Fruit fly (Drosophila melanogaster) whole organism, embryonic: ENCODE results near the gene COX7AL2.

Experiments used
- CG10431 ChIP-seq: fragments of 200-800 bp; sonication (Bioruptor generic); optimal IDR thresholded peaks from 3 replicates; lab custom pipeline; 2018; ENCODE audit warnings: missing biosample characterization, mild to moderate bottlenecking, missing genetic modification characterization
- CG11093 ChIP-seq: fragments of 200-800 bp; sonication (Bioruptor generic); IDR thresholded peaks from 3 replicates; pipeline ENCODE4 v1.3.6; 2022; ENCODE audit warnings: missing biosample characterization, missing genetic modification characterization
- CG11504 ChIP-seq: fragments of 200-800 bp; sonication (Bioruptor generic); optimal IDR thresholded peaks from 3 replicates; lab custom pipeline; 2019; ENCODE audit warnings: missing biosample characterization, mild to moderate bottlenecking, missing genetic modification characterization, moderate library complexity
- CG11696 ChIP-seq: fragments of 200-800 bp; sonication (Bioruptor generic); IDR thresholded peaks from 2 replicates; pipeline ENCODE4 v1.3.6; 2022; ENCODE audit warnings: missing biosample characterization, missing genetic modification characterization
- CG13775 ChIP-seq: fragments of 200-800 bp; sonication (Bioruptor generic); optimal IDR thresholded peaks from 3 replicates; lab custom pipeline; 2017; ENCODE audit warnings: missing biosample characterization, mild to moderate bottlenecking, missing genetic modification characterization
- CG14014 ChIP-seq: fragments of 200-800 bp; sonication (Bioruptor generic); IDR thresholded peaks from 2 replicates; pipeline ENCODE4 v1.3.6; 2022; ENCODE audit warnings: missing biosample characterization, missing genetic modification characterization
- CG15601 ChIP-seq: fragments of 200-800 bp; sonication (Bioruptor generic); optimal IDR thresholded peaks from 3 replicates; lab custom pipeline; 2019; ENCODE audit warnings: missing biosample characterization, mild to moderate bottlenecking, missing genetic modification characterization, moderate library complexity
- CG17186 ChIP-seq: fragments of 200-800 bp; sonication (Bioruptor generic); optimal IDR thresholded peaks from 3 replicates; lab custom pipeline; 2017; ENCODE audit warnings: missing biosample characterization, missing genetic modification reagents, missing genetic modification characterization
- CG17612 ChIP-seq: fragments of 200-800 bp; sonication (Bioruptor generic); IDR thresholded peaks from 2 replicates; pipeline ENCODE4 v1.3.6; 2022; ENCODE audit warnings: missing biosample characterization, missing genetic modification characterization
- CG1792 ChIP-seq: fragments of 200-800 bp; sonication (Bioruptor generic); optimal IDR thresholded peaks from 2 replicates; lab custom pipeline; 2016; ENCODE audit warnings: missing biosample characterization, missing genetic modification characterization
- CG18262 ChIP-seq: fragments of 200-800 bp; optimal IDR thresholded peaks from 3 replicates; lab custom pipeline; 2019; ENCODE audit warnings: missing biosample characterization, mild to moderate bottlenecking, missing genetic modification characterization, moderate library complexity
- CG1832 ChIP-seq: fragments of 200-800 bp; sonication (Bioruptor generic); optimal IDR thresholded peaks from 2 replicates; lab custom pipeline; 2017; ENCODE audit warnings: missing biosample characterization, mild to moderate bottlenecking, missing genetic modification characterization, inconsistent platforms
- CG18764 ChIP-seq: fragments of 200-800 bp; sonication (Bioruptor generic); optimal IDR thresholded peaks from 3 replicates; lab custom pipeline; 2016; ENCODE audit warnings: missing biosample characterization, missing genetic modification characterization
- CG3065 ChIP-seq: fragments of 200-800 bp; sonication (Bioruptor generic); optimal IDR thresholded peaks from 2 replicates; lab custom pipeline; 2016; ENCODE audit warnings: missing biosample characterization, missing genetic modification characterization
- CG3847 ChIP-seq: fragments of 200-800 bp; sonication (Bioruptor generic); IDR thresholded peaks from 2 replicates; pipeline ENCODE4 v1.3.6; 2022; ENCODE audit warnings: missing biosample characterization, missing genetic modification characterization
- CG4282 ChIP-seq: fragments of 200-800 bp; sonication (Bioruptor generic); optimal IDR thresholded peaks from 2 replicates; lab custom pipeline; 2016; ENCODE audit warnings: missing biosample characterization, missing genetic modification characterization
- CG4730 ChIP-seq: fragments of 200-800 bp; sonication (Bioruptor generic); IDR thresholded peaks from 2 replicates; pipeline ENCODE4 v1.3.6; 2022; ENCODE audit warnings: missing biosample characterization, missing genetic modification characterization
- CG6813 ChIP-seq: fragments of 200-800 bp; sonication (Bioruptor generic); optimal IDR thresholded peaks from 2 replicates; lab custom pipeline; 2017; ENCODE audit warnings: missing biosample characterization, missing genetic modification characterization, mild to moderate bottlenecking, moderate library complexity, missing genetic modification reagents
- Camta ChIP-seq: fragments of 200-800 bp; sonication (Bioruptor generic); optimal IDR thresholded peaks from 2 replicates; lab custom pipeline; 2016; ENCODE audit warnings: missing biosample characterization, missing genetic modification characterization
- D19B ChIP-seq: fragments of 200-800 bp; sonication (Bioruptor generic); optimal IDR thresholded peaks from 2 replicates; lab custom pipeline; 2017; ENCODE audit warnings: missing biosample characterization, mild to moderate bottlenecking, missing genetic modification characterization
- Dp ChIP-seq: fragments of 200-800 bp; sonication (Bioruptor generic); optimal IDR thresholded peaks from 2 replicates; lab custom pipeline; 2018; ENCODE audit warnings: missing biosample characterization, mild to moderate bottlenecking, missing genetic modification characterization, moderate library complexity
- H15 ChIP-seq: fragments of 200-800 bp; sonication (Bioruptor generic); IDR thresholded peaks from 3 replicates; pipeline ENCODE4 v1.3.6; 2022; ENCODE audit warnings: missing biosample characterization, missing genetic modification characterization
- HLHmδ ChIP-seq: fragments of 200-800 bp; sonication (Bioruptor generic); optimal IDR thresholded peaks from 2 replicates; lab custom pipeline; 2018; ENCODE audit warnings: missing biosample characterization, mild to moderate bottlenecking, missing genetic modification characterization, moderate library complexity
- Hey ChIP-seq: fragments of 200-800 bp; sonication (Bioruptor generic); optimal IDR thresholded peaks from 3 replicates; lab custom pipeline; 2018; ENCODE audit warnings: missing biosample characterization, mild to moderate bottlenecking, missing genetic modification characterization
- NFAT ChIP-seq: fragments of 200-800 bp; sonication (Bioruptor generic); IDR thresholded peaks from 2 replicates; pipeline ENCODE4 v1.3.6; 2022; ENCODE audit warnings: missing biosample characterization, missing genetic modification characterization
- Oaz ChIP-seq: fragments of 200-800 bp; sonication (Bioruptor generic); IDR thresholded peaks from 2 replicates; pipeline ENCODE4 v1.3.6; 2022; ENCODE audit warnings: missing biosample characterization, missing genetic modification characterization
- Rx ChIP-seq: fragments of 200-800 bp; sonication (Bioruptor generic); IDR thresholded peaks from 2 replicates; pipeline ENCODE4 v1.3.6; 2022; ENCODE audit warnings: missing biosample characterization, missing genetic modification characterization
- Side ChIP-seq: fragments of 200-800 bp; sonication (Bioruptor generic); optimal IDR thresholded peaks from 2 replicates; lab custom pipeline; 2016; ENCODE audit warnings: missing biosample characterization, missing genetic modification characterization
- al ChIP-seq: fragments of 200-800 bp; sonication (Bioruptor generic); IDR thresholded peaks from 2 replicates; pipeline ENCODE4 v1.3.6; 2022; ENCODE audit warnings: missing biosample characterization, missing genetic modification characterization
- amos ChIP-seq: fragments of 200-800 bp; sonication (Bioruptor generic); IDR thresholded peaks from 2 replicates; pipeline ENCODE4 v1.3.6; 2022; ENCODE audit warnings: missing biosample characterization, missing genetic modification characterization; ENCODE audit not compliant: partially characterized antibody
- br ChIP-seq: fragments of >200 bp; optimal IDR thresholded peaks from 2 replicates; lab custom pipeline; 2017
- btn ChIP-seq: fragments of 200-800 bp; sonication (Bioruptor generic); optimal IDR thresholded peaks from 2 replicates; lab custom pipeline; 2016; ENCODE audit warnings: missing biosample characterization, missing genetic modification characterization
- cas ChIP-seq: fragments of 200-800 bp; sonication (Bioruptor generic); IDR thresholded peaks from 2 replicates; pipeline ENCODE4 v1.3.6; 2022; ENCODE audit warnings: missing biosample characterization, missing genetic modification characterization
- chif ChIP-seq, 2 experiments: fragments of 200-800 bp; sonication (Bioruptor generic); optimal IDR thresholded peaks; 3 replicates each; lab custom pipeline; 2016; ENCODE audit warnings: missing biosample characterization in 2 of 2, missing genetic modification characterization in 2 of 2
- crol ChIP-seq: fragments of 200-800 bp; sonication (Bioruptor generic); IDR thresholded peaks from 2 replicates; pipeline ENCODE4 v1.3.6; 2022; ENCODE audit warnings: missing biosample characterization, missing genetic modification characterization
- dimm ChIP-seq: fragments of 200-800 bp; sonication (Bioruptor generic); IDR thresholded peaks from 2 replicates; pipeline ENCODE4 v1.3.6; 2022; ENCODE audit warnings: missing biosample characterization, missing genetic modification characterization
- dm ChIP-seq: fragments of 200-800 bp; sonication (Bioruptor generic); optimal IDR thresholded peaks from 3 replicates; lab custom pipeline; 2016; ENCODE audit warnings: missing biosample characterization, missing genetic modification characterization
- emc ChIP-seq: fragments of 200-800 bp; sonication (Bioruptor generic); optimal IDR thresholded peaks from 2 replicates; lab custom pipeline; 2016; ENCODE audit warnings: missing biosample characterization, missing genetic modification characterization
- fd96Cb ChIP-seq: fragments of 200-800 bp; sonication (Bioruptor generic); optimal IDR thresholded peaks from 2 replicates; lab custom pipeline; 2018; ENCODE audit warnings: missing biosample characterization, mild to moderate bottlenecking, missing genetic modification characterization, moderate library complexity
- gcm ChIP-seq: fragments of 200-800 bp; sonication (Bioruptor generic); optimal IDR thresholded peaks from 2 replicates; lab custom pipeline; 2019; ENCODE audit warnings: missing biosample characterization, mild to moderate bottlenecking, missing genetic modification characterization, moderate library complexity
- gsb ChIP-seq: fragments of 200-800 bp; sonication (Bioruptor generic); IDR thresholded peaks from 2 replicates; pipeline ENCODE4 v1.3.6; 2022; ENCODE audit warnings: missing biosample characterization, missing genetic modification characterization
- hb ChIP-seq: fragments of 200-800 bp; sonication (Bioruptor generic); IDR thresholded peaks from 3 replicates; pipeline ENCODE4 v1.3.6; 2022; ENCODE audit warnings: missing biosample characterization, missing genetic modification characterization; ENCODE audit not compliant: partially characterized antibody
- lab ChIP-seq: fragments of 200-800 bp; sonication (Bioruptor generic); optimal IDR thresholded peaks from 3 replicates; lab custom pipeline; 2017; ENCODE audit warnings: missing biosample characterization, missing genetic modification characterization, mild to moderate bottlenecking, moderate library complexity, missing genetic modification reagents
- mirr ChIP-seq: fragments of 200-800 bp; sonication (Bioruptor generic); optimal IDR thresholded peaks from 3 replicates; lab custom pipeline; 2018; ENCODE audit warnings: missing biosample characterization, mild to moderate bottlenecking, missing genetic modification characterization
- nau ChIP-seq: fragments of 200-800 bp; sonication (Bioruptor generic); optimal IDR thresholded peaks from 3 replicates; lab custom pipeline; 2017; ENCODE audit warnings: missing biosample characterization, mild to moderate bottlenecking, missing genetic modification characterization, missing genetic modification reagents
- prd ChIP-seq, 3 experiments: fragments of >200 bp in 2 of 3; fragments of 200-800 bp in 1 of 3; sonication (Bioruptor generic) in 1 of 3; optimal IDR thresholded peaks in 2 of 3; IDR thresholded peaks in 1 of 3; 2 replicates in 2 of 3; 3 replicates in 1 of 3; pipeline versions ENCODE4 v1.3.6 to Lab custom; 2017 to 2022; ENCODE audit warnings: missing biosample characterization in 1 of 3, missing genetic modification characterization in 1 of 3
- salm ChIP-seq: fragments of 200-800 bp; sonication (Bioruptor generic); optimal IDR thresholded peaks from 2 replicates; lab custom pipeline; 2018; ENCODE audit warnings: missing biosample characterization, mild to moderate bottlenecking, missing genetic modification characterization
- sima ChIP-seq: fragments of 200-800 bp; sonication (Bioruptor generic); optimal IDR thresholded peaks from 2 replicates; lab custom pipeline; 2016; ENCODE audit warnings: missing biosample characterization, missing genetic modification characterization
- unc-4 ChIP-seq: fragments of 200-800 bp; sonication (Bioruptor generic); IDR thresholded peaks from 2 replicates; pipeline ENCODE4 v1.3.6; 2022; ENCODE audit warnings: missing biosample characterization, missing genetic modification characterization; ENCODE audit not compliant: partially characterized antibody
- unpg ChIP-seq: fragments of 200-800 bp; sonication (Bioruptor generic); optimal IDR thresholded peaks from 3 replicates; lab custom pipeline; 2018; ENCODE audit warnings: missing biosample characterization, mild to moderate bottlenecking, missing genetic modification characterization, moderate library complexity
- vfl ChIP-seq: fragments of 200-800 bp; sonication (Bioruptor generic); optimal IDR thresholded peaks from 2 replicates; lab custom pipeline; 2016; ENCODE audit warnings: missing biosample characterization, missing genetic modification characterization

Gene COX7AL2

dm6 chr2L:2201107-2201561 lies 3.4 kb upstream of the COX7AL2 start (continued):
- no peak for TF ChIP-seq CG1832 (GFP tag; lab: Kevin White, UChicago)
- TF ChIP-seq CG11093 (GFP tag; lab: Robert Waterston, UW): peak; percentile 58; the same call in 1 of the 3 replicates
- no peak for TF ChIP-seq amos (GFP tag; lab: Robert Waterston, UW)
- no peak for TF ChIP-seq NFAT
- peak; percentile 39 for TF ChIP-seq CG1792 (GFP tag; lab: Kevin White, UChicago)
- no peak for TF ChIP-seq CG4282 (GFP tag; lab: Kevin White, UChicago)
- TF ChIP-seq Dp (GFP tag; lab: Kevin White, UChicago): no peak
- peak; percentile 32; the same call in 2 of the 3 replicates for TF ChIP-seq H15 (GFP tag; lab: Robert Waterston, UW)
- peak; percentile 87 for TF ChIP-seq unpg
- TF ChIP-seq vfl: no peak
- TF ChIP-seq br: no peak
- TF ChIP-seq CG6813 (GFP tag; lab: Kevin White, UChicago): peak; percentile 67
- TF ChIP-seq dm (GFP tag; lab: Kevin White, UChicago): no peak
- no peak for TF ChIP-seq Hey (tag; lab: Kevin White, UChicago)
- 0 out of 2 replicates have a peak, but pooled peaks have one; percentile 29 for TF ChIP-seq CG14014
- TF ChIP-seq Oaz (GFP tag; lab: Robert Waterston, UW): no peak
- TF ChIP-seq CG10431 (GFP tag; lab: Kevin White, UChicago): peak; percentile 88
- TF ChIP-seq crol (GFP tag; lab: Robert Waterston, UW): peak; percentile 95
- TF ChIP-seq gsb (GFP tag; lab: Robert Waterston, UW): no peak
- TF ChIP-seq dimm (GFP tag; lab: Robert Waterston, UW): 0 out of 2 replicates have a peak, but pooled peaks have one; percentile 31
- peak; percentile 66 for TF ChIP-seq Side (GFP tag; lab: Kevin White, UChicago)
- peak; percentile 96 for TF ChIP-seq CG15601 (tag; lab: Kevin White, UChicago)
- no peak for TF ChIP-seq unc-4
- peak; percentile 54 for TF ChIP-seq btn (GFP tag; lab: Kevin White, UChicago)
- TF ChIP-seq fd96Cb (tag; lab: Kevin White, UChicago): peak; percentile 88
- TF ChIP-seq al (GFP tag; lab: Robert Waterston, UW): no peak
- peak; percentile 61 for TF ChIP-seq CG3065 (GFP tag; lab: Kevin White, UChicago)
- peak; percentile 33; the same call in 1 of the 2 replicates for TF ChIP-seq CG4730 (GFP tag; lab: Robert Waterston, UW)
- no peak for TF ChIP-seq cas (GFP tag; lab: Robert Waterston, UW)
- TF ChIP-seq nau (GFP tag; lab: Kevin White, UChicago): peak; percentile 86
- TF ChIP-seq emc: peak; percentile 8
- TF ChIP-seq salm (tag; lab: Kevin White, UChicago): peak; percentile 73
- TF ChIP-seq gcm (GFP tag; lab: Kevin White, UChicago): peak; percentile 86
- TF ChIP-seq HLHmδ: no peak
- TF ChIP-seq sima (GFP tag; lab: Kevin White, UChicago): no peak
- TF ChIP-seq chif (GFP tag; optimal IDR thresholded peaks at IDR 0.05; lab: Kevin White, UChicago): peak; percentile 84
- no peak for TF ChIP-seq CG17612 (GFP tag; lab: Robert Waterston, UW)
- TF ChIP-seq mirr (GFP tag; lab: Kevin White, UChicago): no peak
- TF ChIP-seq CG11504: peak; percentile 88
- TF ChIP-seq CG13775 (GFP tag; lab: Kevin White, UChicago): peak; percentile 81
- no peak for TF ChIP-seq D19B (GFP tag; lab: Kevin White, UChicago)
- TF ChIP-seq hb (GFP tag; lab: Robert Waterston, UW): no peak
- peak; percentile 96 for TF ChIP-seq CG18262 (tag; lab: Kevin White, UChicago)
- TF ChIP-seq CG17186 (GFP tag; lab: Kevin White, UChicago): peak; percentile 71
- TF ChIP-seq CG3847 (GFP tag; lab: Robert Waterston, UW): peak; percentile 44
- no peak for TF ChIP-seq Rx
- TF ChIP-seq CG11696: 0 out of 2 replicates have a peak, but pooled peaks have one; percentile 21
- TF ChIP-seq prd (optimal IDR thresholded peaks at IDR 0.05; lab: Kevin White, UChicago): no peak
- peak; percentile 80 for TF ChIP-seq prd (GFP tag; IDR thresholded peaks at IDR 0.05; lab: Robert Waterston, UW)
- TF ChIP-seq CG18764 (GFP tag; lab: Kevin White, UChicago): peak; percentile 79
- TF ChIP-seq Camta: peak; percentile 75
- peak; percentile 82 for TF ChIP-seq lab (GFP tag; lab: Kevin White, UChicago)
